Worm (Caenorhabditis elegans) whole organism, young adult: Measurements from ENCODE around the gene Y38H6C.24.

Source experiments
- B0019.2 ChIP-seq: fragments of 200-800 bp; sonication (Bioruptor generic); conservative IDR thresholded peaks from 2 replicates; pipeline ENCODE4 v1.3.6; 2022; ENCODE audit warnings: missing genetic modification reagents, missing genetic modification characterization, missing compliant biosample characterization
- C06A6.2 ChIP-seq: fragments of 200-800 bp; sonication (Bioruptor generic); conservative IDR thresholded peaks from 2 replicates; pipeline ENCODE4 v1.3.6; 2022; ENCODE audit warnings: missing genetic modification characterization, missing compliant biosample characterization
- D2030.7 ChIP-seq: fragments of 200-800 bp; sonication (Bioruptor generic); IDR thresholded peaks from 2 replicates; pipeline ENCODE4 v1.3.6; 2022; ENCODE audit warnings: missing genetic modification reagents, missing genetic modification characterization, missing compliant biosample characterization
- F10E7.11 ChIP-seq: sonication (generic microtip); optimal IDR thresholded peaks from 2 replicates; lab custom pipeline; 2017; ENCODE audit warnings: mild to moderate bottlenecking, missing genetic modification characterization, moderate library complexity, missing compliant biosample characterization
- F33H1.4 ChIP-seq: fragments of 200-800 bp; sonication (Bioruptor generic); IDR thresholded peaks from 2 replicates; pipeline ENCODE4 v1.3.6; 2022; ENCODE audit warnings: missing genetic modification reagents, missing genetic modification characterization, missing compliant biosample characterization
- F52B5.7 ChIP-seq: sonication (generic microtip); optimal IDR thresholded peaks from 2 replicates; lab custom pipeline; 2016; ENCODE audit warnings: mild to moderate bottlenecking, missing genetic modification characterization, missing compliant biosample characterization
- F57A8.1 ChIP-seq: fragments of 200-800 bp; sonication (Bioruptor generic); optimal IDR thresholded peaks from 2 replicates; lab custom pipeline; 2018; ENCODE audit warnings: mild to moderate bottlenecking, missing genetic modification characterization, moderate library complexity, missing compliant biosample characterization
- T07F8.4 ChIP-seq: sonication (generic microtip); optimal IDR thresholded peaks from 2 replicates; lab custom pipeline; 2016; ENCODE audit warnings: mild to moderate bottlenecking, missing genetic modification characterization, moderate library complexity, missing compliant biosample characterization
- Y95B8A.8 ChIP-seq: fragments of 200-800 bp; sonication (Bioruptor generic); IDR thresholded peaks from 2 replicates; pipeline ENCODE4 v1.3.6; 2022; ENCODE audit warnings: missing genetic modification reagents, missing genetic modification characterization, missing compliant biosample characterization
- ZK185.1 ChIP-seq: sonication (generic microtip); optimal IDR thresholded peaks from 2 replicates; lab custom pipeline; 2016; ENCODE audit warnings: mild to moderate bottlenecking, missing genetic modification characterization, missing compliant biosample characterization; ENCODE audit not compliant: poor library complexity, severe bottlenecking
- aptf-2 ChIP-seq: fragments of 200-800 bp; sonication (Bioruptor generic); conservative IDR thresholded peaks from 2 replicates; pipeline ENCODE4 v1.3.6; 2022; ENCODE audit warnings: missing genetic modification reagents, missing genetic modification characterization, missing compliant biosample characterization
- athp-1 ChIP-seq: sonication (generic microtip); optimal IDR thresholded peaks from 2 replicates; lab custom pipeline; 2017; ENCODE audit warnings: mild to moderate bottlenecking, missing genetic modification characterization, missing compliant biosample characterization
- bed-1 ChIP-seq: fragments of 200-800 bp; sonication (Bioruptor generic); IDR thresholded peaks from 2 replicates; pipeline ENCODE4 v1.3.6; 2022; ENCODE audit warnings: missing genetic modification reagents, missing genetic modification characterization, missing compliant biosample characterization
- bed-2 ChIP-seq: fragments of 200-800 bp; sonication (Bioruptor generic); IDR thresholded peaks from 2 replicates; pipeline ENCODE4 v1.3.6; 2022; ENCODE audit warnings: missing genetic modification reagents, missing genetic modification characterization, missing compliant biosample characterization
- ccch-3 ChIP-seq: fragments of 200-800 bp; sonication (Bioruptor generic); optimal IDR thresholded peaks from 2 replicates; lab custom pipeline; 2018; ENCODE audit warnings: mild to moderate bottlenecking, missing genetic modification characterization, missing compliant biosample characterization
- ceh-100 ChIP-seq: fragments of 200-800 bp; sonication (Bioruptor generic); IDR thresholded peaks from 2 replicates; pipeline ENCODE4 v1.3.6; 2022; ENCODE audit warnings: missing genetic modification reagents, missing genetic modification characterization, missing compliant biosample characterization
- ceh-79 ChIP-seq: sonication (generic microtip); optimal IDR thresholded peaks from 2 replicates; lab custom pipeline; 2017; ENCODE audit warnings: mild to moderate bottlenecking, missing genetic modification characterization, missing compliant biosample characterization
- dpff-1 ChIP-seq: sonication (generic microtip); optimal IDR thresholded peaks from 2 replicates; lab custom pipeline; 2017; ENCODE audit warnings: mild to moderate bottlenecking, missing genetic modification characterization, missing compliant biosample characterization
- dpl-1 ChIP-seq: fragments of 150-350 bp; optimal IDR thresholded peaks from 2 replicates; lab custom pipeline; 2014; ENCODE audit warnings: missing biosample characterization, missing genetic modification reagents, missing genetic modification characterization
- fkh-3 ChIP-seq: sonication (generic microtip); optimal IDR thresholded peaks from 2 replicates; lab custom pipeline; 2016; ENCODE audit warnings: mild to moderate bottlenecking, missing genetic modification characterization, missing compliant biosample characterization
- lag-1 ChIP-seq: fragments of 200-800 bp; sonication (Bioruptor generic); IDR thresholded peaks from 2 replicates; pipeline ENCODE4 v1.3.6; 2022; ENCODE audit warnings: missing genetic modification reagents, missing genetic modification characterization, missing compliant biosample characterization
- let-526 ChIP-seq: fragments of 200-800 bp; sonication (Bioruptor generic); IDR thresholded peaks from 2 replicates; pipeline ENCODE4 v1.3.6; 2022; ENCODE audit warnings: missing genetic modification reagents, missing genetic modification characterization, missing compliant biosample characterization
- let-607 ChIP-seq, 2 experiments: fragments of 200-800 bp in 1 of 2; sonication (Bioruptor generic) in 1 of 2; sonication (generic microtip) in 1 of 2; optimal IDR thresholded peaks; 2 replicates each; lab custom pipeline; 2016 to 2018; ENCODE audit warnings: mild to moderate bottlenecking in 2 of 2, missing compliant biosample characterization in 2 of 2, missing genetic modification characterization in 2 of 2, moderate library complexity in 2 of 2, missing genotype in 1 of 2
- lin-35 ChIP-seq, 3 experiments: fragments of 150-350 bp in 2 of 3; sonication (generic microtip) in 1 of 3; optimal IDR thresholded peaks; 2 replicates each; lab custom pipeline; 2014 to 2018; ENCODE audit warnings: missing biosample characterization in 3 of 3, missing genetic modification characterization in 3 of 3, missing genetic modification reagents in 3 of 3
- lin-40 ChIP-seq: sonication (generic microtip); optimal IDR thresholded peaks from 2 replicates; lab custom pipeline; 2016; ENCODE audit warnings: missing genetic modification characterization, mild to moderate bottlenecking, missing compliant biosample characterization, missing genotype, missing genetic modification reagents
- lsl-1 ChIP-seq: fragments of 200-800 bp; sonication (Bioruptor generic); optimal IDR thresholded peaks from 2 replicates; lab custom pipeline; 2018; ENCODE audit warnings: mild to moderate bottlenecking, missing genetic modification characterization, moderate library complexity, missing compliant biosample characterization
- lsy-27 ChIP-seq: sonication (generic microtip); optimal IDR thresholded peaks from 2 replicates; lab custom pipeline; 2017; ENCODE audit warnings: missing genetic modification characterization, mild to moderate bottlenecking, missing compliant biosample characterization, antibody characterized with exemption, missing genotype, borderline replicate concordance; ENCODE audit not compliant: insufficient read depth
- nhr-27 ChIP-seq: fragments of 200-800 bp; sonication (Bioruptor generic); optimal IDR thresholded peaks from 2 replicates; lab custom pipeline; 2018; ENCODE audit warnings: mild to moderate bottlenecking, missing genetic modification characterization, moderate library complexity, missing compliant biosample characterization
- nhr-80 ChIP-seq: sonication (generic microtip); optimal IDR thresholded peaks from 2 replicates; lab custom pipeline; 2016; ENCODE audit warnings: missing genetic modification characterization, missing compliant biosample characterization
- pha-4 ChIP-seq: fragments of 150-350 bp; sonication (generic microtip); optimal IDR thresholded peaks from 2 replicates; lab custom pipeline; 2014; ENCODE audit warnings: missing biosample characterization, missing genetic modification reagents, missing genetic modification characterization
- rcor-1 ChIP-seq: fragments of 200-800 bp; sonication (Bioruptor generic); IDR thresholded peaks from 2 replicates; pipeline ENCODE4 v1.3.6; 2022; ENCODE audit warnings: missing genetic modification reagents, missing genetic modification characterization, missing compliant biosample characterization
- repo-1 ChIP-seq: sonication (generic microtip); optimal IDR thresholded peaks from 2 replicates; lab custom pipeline; 2017; ENCODE audit warnings: mild to moderate bottlenecking, missing genetic modification characterization, missing compliant biosample characterization
- rpc-1 ChIP-seq, 2 experiments: fragments of 150-350 bp in 1 of 2; sonication (generic microtip) in 1 of 2; optimal IDR thresholded peaks; 2 replicates each; lab custom pipeline; 2014 to 2018; ENCODE audit warnings: missing biosample characterization in 1 of 2, missing genetic modification characterization in 1 of 2, missing genetic modification reagents in 1 of 2, missing genotype in 1 of 2
- snpc-4 ChIP-seq, 5 experiments: fragments of 150-350 bp in 1 of 5; sonication (generic microtip) in 4 of 5; optimal IDR thresholded peaks; 2 replicates each; lab custom pipeline; 2014 to 2018; ENCODE audit warnings: missing genetic modification characterization in 5 of 5, missing biosample characterization in 3 of 5, antibody characterized with exemption in 2 of 5, mild to moderate bottlenecking in 2 of 5, missing compliant biosample characterization in 2 of 5, missing genotype in 2 of 5, moderate library complexity in 2 of 5, missing genetic modification reagents in 1 of 5
- tbx-9 ChIP-seq: sonication (generic microtip); optimal IDR thresholded peaks from 2 replicates; lab custom pipeline; 2016; ENCODE audit warnings: borderline replicate concordance, missing genetic modification characterization, inconsistent platforms, missing compliant biosample characterization
- unc-130 ChIP-seq: sonication (generic microtip); optimal IDR thresholded peaks from 2 replicates; lab custom pipeline; 2016; ENCODE audit warnings: missing genetic modification reagents, missing genetic modification characterization, missing compliant biosample characterization
- xnd-1 ChIP-seq: sonication (generic microtip); optimal IDR thresholded peaks from 2 replicates; lab custom pipeline; 2016; ENCODE audit warnings: missing genotype, missing genetic modification reagents, missing genetic modification characterization, missing compliant biosample characterization
- zim-3 ChIP-seq: sonication (generic microtip); optimal IDR thresholded peaks from 2 replicates; lab custom pipeline; 2017; ENCODE audit warnings: mild to moderate bottlenecking, missing genetic modification characterization, moderate library complexity, missing compliant biosample characterization
- ztf-18 ChIP-seq: sonication (generic microtip); optimal IDR thresholded peaks from 2 replicates; lab custom pipeline; 2016; ENCODE audit warnings: missing genotype, mild to moderate bottlenecking, missing genetic modification characterization, missing compliant biosample characterization
- ztf-22 ChIP-seq: fragments of 200-800 bp; sonication (Bioruptor generic); optimal IDR thresholded peaks from 2 replicates; lab custom pipeline; 2018; ENCODE audit warnings: mild to moderate bottlenecking, missing genetic modification characterization, moderate library complexity, missing compliant biosample characterization
- ztf-26 ChIP-seq: sonication (generic microtip); optimal IDR thresholded peaks from 2 replicates; lab custom pipeline; 2017; ENCODE audit warnings: missing genetic modification characterization, missing compliant biosample characterization
- ztf-6 ChIP-seq: fragments of 200-800 bp; sonication (Bioruptor generic); IDR thresholded peaks from 2 replicates; pipeline ENCODE4 v1.3.6; 2022; ENCODE audit warnings: missing genetic modification reagents, missing genetic modification characterization, missing compliant biosample characterization

Gene Y38H6C.24

ce11 chrV:20493271-20494231 is 32.7 kb upstream of the Y38H6C.24 start, which contains the start of gene B0250.5:
Gene B0250.5 (plus strand): TSS chrV:20493924.
- peak; percentile 26; the same call in 1 of the 2 replicates for TF ChIP-seq D2030.7 (GFP tag; lab: Robert Waterston, UW)
- TF ChIP-seq lin-40 (tag; lab: Kevin White, UChicago) = peak; percentile 32
- peak in 1 of 3 experiments; percentile 61 for TF ChIP-seq lin-35 (GFP tag; optimal IDR thresholded peaks at IDR 0.05; lab: Kevin White, UChicago)
- peak; percentile 52 for TF ChIP-seq nhr-80 (tag; lab: Kevin White, UChicago)
- peak; percentile 48 to 79 for TF ChIP-seq let-607 (tag; optimal IDR thresholded peaks at IDR 0.05; lab: Kevin White, UChicago)
- no peak for TF ChIP-seq ztf-22
- TF ChIP-seq ztf-18 = no peak
- TF ChIP-seq, all 124 proteins: peak for 5

ce11 chrV:20497537-20497936 is 28.7 kb upstream of the Y38H6C.24 start:
- TF ChIP-seq unc-130 (no peak), zim-3 (tag; lab: Kevin White, UChicago) (peak; percentile 4), xnd-1 (tag; lab: Kevin White, UChicago) (peak; percentile 47), rcor-1 (GFP tag; lab: Robert Waterston, UW) (0 out of 2 replicates have a peak, but pooled peaks have one; percentile 21), ZK185.1 (tag; lab: Kevin White, UChicago) (peak; percentile 60), B0019.2 (GFP tag; lab: Robert Waterston, UW) (no peak), F52B5.7 (tag; lab: Kevin White, UChicago) (peak; percentile 54), nhr-27 (tag; lab: Kevin White, UChicago) (peak; percentile 12), lin-35 (GFP tag; optimal IDR thresholded peaks at IDR 0.05; lab: Kevin White, UChicago) (no peak), dpff-1 (tag; lab: Kevin White, UChicago) (peak; percentile 40), lag-1 (GFP tag; lab: Robert Waterston, UW) (no peak), lsl-1 (GFP tag; lab: Kevin White, UChicago) (no peak), tbx-9 (no peak), let-526 (GFP tag; lab: Robert Waterston, UW) (0 out of 2 replicates have a peak, but pooled peaks have one; percentile 31), ceh-100 (GFP tag; lab: Robert Waterston, UW) (peak; percentile 46; the same call in 1 of the 2 replicates), bed-1 (GFP tag; lab: Robert Waterston, UW) (0 out of 2 replicates have a peak, but pooled peaks have one; percentile 60), ceh-79 (tag; lab: Kevin White, UChicago) (peak; percentile 25), T07F8.4 (tag; lab: Kevin White, UChicago) (no peak), bed-2 (GFP tag; lab: Robert Waterston, UW) (no peak), repo-1 (tag; lab: Kevin White, UChicago) (peak; percentile 92), ccch-3 (GFP tag; lab: Kevin White, UChicago) (no peak), pha-4 (tag; lab: Kevin White, UChicago) (no peak), athp-1 (tag; lab: Kevin White, UChicago) (peak; percentile 21), F10E7.11 (tag; lab: Kevin White, UChicago) (peak; percentile 41), ztf-6 (GFP tag; lab: Robert Waterston, UW) (no peak), F57A8.1 (GFP tag; lab: Kevin White, UChicago) (no peak), F33H1.4 (GFP tag; lab: Robert Waterston, UW) (0 out of 2 replicates have a peak, but pooled peaks have one; percentile 14), rpc-1 (optimal IDR thresholded peaks at IDR 0.05; lab: Kevin White, UChicago) (no peak), rpc-1 (tag; optimal IDR thresholded peaks at IDR 0.05; lab: Kevin White, UChicago) (no peak), snpc-4 (GFP tag; optimal IDR thresholded peaks at IDR 0.05; lab: Kevin White, UChicago) (no peak), snpc-4 (tag; optimal IDR thresholded peaks at IDR 0.05; lab: Kevin White, UChicago) (peak in 1 of 4 experiments; percentile 23), fkh-3 (no peak), let-607 (tag; optimal IDR thresholded peaks at IDR 0.05; lab: Kevin White, UChicago) (peak in 1 of 2 experiments; percentile 72), C06A6.2 (GFP tag; lab: Robert Waterston, UW) (no peak), aptf-2 (GFP tag; lab: Robert Waterston, UW) (no peak), Y95B8A.8 (0 out of 2 replicates have a peak, but pooled peaks have one; percentile 56), ztf-26 (tag; lab: Kevin White, UChicago) (no peak), D2030.7 (GFP tag; lab: Robert Waterston, UW) (0 out of 2 replicates have a peak, but pooled peaks have one; percentile 22), dpl-1 (GFP tag; lab: Kevin White, UChicago) (no peak), lsy-27 (no peak)
